Fruit fly (Drosophila melanogaster) whole organism, embryonic: ENCODE data around the gene Idua.

Experiments
- Atf6 ChIP-seq: fragments of 200-800 bp; sonication (Bioruptor generic); IDR thresholded peaks from 2 replicates; pipeline ENCODE4 v1.3.6; 2022; ENCODE audit warnings: missing biosample characterization, missing genetic modification characterization
- CG10321 ChIP-seq: fragments of 200-800 bp; sonication (Bioruptor generic); IDR thresholded peaks from 2 replicates; pipeline ENCODE4 v1.3.6; 2022; ENCODE audit warnings: missing biosample characterization, missing genetic modification characterization
- CG11560 ChIP-seq: fragments of 200-800 bp; sonication (Bioruptor generic); IDR thresholded peaks from 3 replicates; pipeline ENCODE4 v1.3.6; 2022; ENCODE audit warnings: missing biosample characterization, missing genetic modification characterization
- CG15514 ChIP-seq: fragments of 200-800 bp; sonication (Bioruptor generic); optimal IDR thresholded peaks from 3 replicates; lab custom pipeline; 2017; ENCODE audit warnings: missing biosample characterization, missing genetic modification characterization, mild to moderate bottlenecking, moderate library complexity, missing genetic modification reagents
- CG17359 ChIP-seq: fragments of 200-800 bp; sonication (Bioruptor generic); optimal IDR thresholded peaks from 3 replicates; lab custom pipeline; 2018; ENCODE audit warnings: missing biosample characterization, mild to moderate bottlenecking, missing genetic modification characterization, moderate library complexity
- CG17385 ChIP-seq: fragments of 200-800 bp; sonication (Bioruptor generic); optimal IDR thresholded peaks from 3 replicates; lab custom pipeline; 2018; ENCODE audit warnings: missing biosample characterization, mild to moderate bottlenecking, missing genetic modification characterization
- CG18011 ChIP-seq: fragments of 200-800 bp; sonication (Bioruptor generic); optimal IDR thresholded peaks from 2 replicates; lab custom pipeline; 2017; ENCODE audit warnings: missing biosample characterization, missing genetic modification characterization, mild to moderate bottlenecking, moderate library complexity, missing genotype
- CG2120 ChIP-seq: fragments of 200-800 bp; sonication (Bioruptor generic); optimal IDR thresholded peaks from 3 replicates; lab custom pipeline; 2016; ENCODE audit warnings: missing biosample characterization, missing genetic modification characterization
- CG33213 ChIP-seq: fragments of 200-800 bp; sonication (Bioruptor generic); optimal IDR thresholded peaks from 3 replicates; lab custom pipeline; 2016; ENCODE audit warnings: missing biosample characterization, missing genetic modification characterization
- CG4707 ChIP-seq: fragments of 200-800 bp; sonication (Bioruptor generic); optimal IDR thresholded peaks from 2 replicates; lab custom pipeline; 2018; ENCODE audit warnings: missing biosample characterization, mild to moderate bottlenecking, missing genetic modification characterization, moderate library complexity
- CG6854 ChIP-seq: fragments of 200-800 bp; sonication (Bioruptor generic); optimal IDR thresholded peaks from 3 replicates; lab custom pipeline; 2017; ENCODE audit warnings: missing biosample characterization, mild to moderate bottlenecking, missing genetic modification characterization
- CG7987 ChIP-seq: fragments of 200-800 bp; sonication (Bioruptor generic); optimal IDR thresholded peaks from 2 replicates; lab custom pipeline; 2018; ENCODE audit warnings: missing biosample characterization, mild to moderate bottlenecking, missing genetic modification characterization, moderate library complexity
- CG8281 ChIP-seq: fragments of 200-800 bp; sonication (Bioruptor generic); optimal IDR thresholded peaks from 2 replicates; lab custom pipeline; 2018; ENCODE audit warnings: missing biosample characterization, mild to moderate bottlenecking, missing genetic modification characterization, moderate library complexity
- CG8765 ChIP-seq: fragments of 200-800 bp; sonication (Bioruptor generic); IDR thresholded peaks from 2 replicates; pipeline ENCODE4 v1.3.6; 2022; ENCODE audit warnings: missing biosample characterization, missing genetic modification characterization
- CG8944 ChIP-seq: fragments of 200-800 bp; sonication (Bioruptor generic); optimal IDR thresholded peaks from 3 replicates; lab custom pipeline; 2016; ENCODE audit warnings: missing biosample characterization, missing genetic modification characterization
- CG9215 ChIP-seq: fragments of 200-800 bp; sonication (Bioruptor generic); IDR thresholded peaks from 2 replicates; pipeline ENCODE4 v1.3.6; 2022; ENCODE audit warnings: missing biosample characterization, missing genetic modification characterization
- CTCF ChIP-seq: fragments of 200-800 bp; sonication (Bioruptor generic); optimal IDR thresholded peaks from 2 replicates; lab custom pipeline; 2017; ENCODE audit warnings: missing biosample characterization, mild to moderate bottlenecking, missing genetic modification characterization, moderate library complexity
- CoRest ChIP-seq: fragments of 200-800 bp; sonication (Bioruptor generic); optimal IDR thresholded peaks from 3 replicates; lab custom pipeline; 2018; ENCODE audit warnings: missing biosample characterization, mild to moderate bottlenecking, missing genetic modification characterization, moderate library complexity
- D19A ChIP-seq: fragments of 200-800 bp; optimal IDR thresholded peaks from 3 replicates; lab custom pipeline; 2019; ENCODE audit warnings: missing biosample characterization, mild to moderate bottlenecking, missing genetic modification characterization, moderate library complexity
- D19B ChIP-seq: fragments of 200-800 bp; sonication (Bioruptor generic); optimal IDR thresholded peaks from 2 replicates; lab custom pipeline; 2017; ENCODE audit warnings: missing biosample characterization, mild to moderate bottlenecking, missing genetic modification characterization
- Drgx ChIP-seq: fragments of 200-800 bp; sonication (Bioruptor generic); IDR thresholded peaks from 2 replicates; pipeline ENCODE4 v1.3.6; 2022; ENCODE audit warnings: missing biosample characterization, missing genetic modification characterization
- E2f2 ChIP-seq: fragments of 200-800 bp; sonication (Bioruptor generic); IDR thresholded peaks from 2 replicates; pipeline ENCODE4 v1.3.6; 2022; ENCODE audit warnings: missing biosample characterization, missing genetic modification characterization
- Elba2 ChIP-seq: fragments of 200-800 bp; sonication (Bioruptor generic); optimal IDR thresholded peaks from 3 replicates; lab custom pipeline; 2016; ENCODE audit warnings: missing biosample characterization, missing genetic modification characterization
- Hsf ChIP-seq: fragments of 200-800 bp; sonication (Bioruptor generic); optimal IDR thresholded peaks from 3 replicates; lab custom pipeline; 2016; ENCODE audit warnings: missing biosample characterization, missing genetic modification characterization
- Meics ChIP-seq: fragments of 200-800 bp; sonication (Bioruptor generic); optimal IDR thresholded peaks from 2 replicates; lab custom pipeline; 2017; ENCODE audit warnings: missing biosample characterization, mild to moderate bottlenecking, missing genetic modification characterization
- Oaz ChIP-seq: fragments of 200-800 bp; sonication (Bioruptor generic); IDR thresholded peaks from 2 replicates; pipeline ENCODE4 v1.3.6; 2022; ENCODE audit warnings: missing biosample characterization, missing genetic modification characterization
- Sox100B ChIP-seq: fragments of 200-800 bp; sonication (Bioruptor generic); optimal IDR thresholded peaks from 3 replicates; lab custom pipeline; 2018; ENCODE audit warnings: missing biosample characterization, mild to moderate bottlenecking, missing genetic modification characterization
- Tbp ChIP-seq: fragments of >200 bp; optimal IDR thresholded peaks from 2 replicates; lab custom pipeline; 2018; ENCODE audit warnings: missing biosample characterization, missing genetic modification characterization
- al ChIP-seq: fragments of 200-800 bp; sonication (Bioruptor generic); IDR thresholded peaks from 2 replicates; pipeline ENCODE4 v1.3.6; 2022; ENCODE audit warnings: missing biosample characterization, missing genetic modification characterization
- ase ChIP-seq: fragments of 200-800 bp; sonication (Bioruptor generic); IDR thresholded peaks from 3 replicates; pipeline ENCODE4 v1.3.6; 2022; ENCODE audit warnings: missing biosample characterization, missing genetic modification characterization
- ash1 ChIP-seq: fragments of 200-800 bp; sonication (Bioruptor generic); optimal IDR thresholded peaks from 2 replicates; lab custom pipeline; 2018; ENCODE audit warnings: missing biosample characterization, mild to moderate bottlenecking, missing genetic modification characterization
- caup ChIP-seq: fragments of 200-800 bp; sonication (Bioruptor generic); optimal IDR thresholded peaks from 3 replicates; lab custom pipeline; 2017; ENCODE audit warnings: missing biosample characterization, mild to moderate bottlenecking, missing genetic modification characterization, moderate library complexity; ENCODE audit not compliant: severe bottlenecking
- chm ChIP-seq: fragments of 200-800 bp; sonication (Bioruptor generic); IDR thresholded peaks from 2 replicates; pipeline ENCODE4 v1.3.6; 2022; ENCODE audit warnings: missing biosample characterization, missing genetic modification characterization
- cwo ChIP-seq: fragments of 200-800 bp; sonication (Bioruptor generic); optimal IDR thresholded peaks from 3 replicates; lab custom pipeline; 2017; ENCODE audit warnings: missing biosample characterization, missing genetic modification characterization, mild to moderate bottlenecking, moderate library complexity, missing genetic modification reagents
- dan ChIP-seq: fragments of 200-800 bp; sonication (Bioruptor generic); IDR thresholded peaks from 2 replicates; pipeline ENCODE4 v1.3.6; 2022; ENCODE audit warnings: missing biosample characterization, missing genetic modification characterization
- dysf ChIP-seq: fragments of 200-800 bp; sonication (Bioruptor generic); IDR thresholded peaks from 3 replicates; pipeline ENCODE4 v1.3.6; 2022; ENCODE audit warnings: missing biosample characterization, missing genetic modification characterization
- fru ChIP-seq: fragments of >200 bp; optimal IDR thresholded peaks from 2 replicates; lab custom pipeline; 2017
- gfzf ChIP-seq: fragments of 200-800 bp; sonication (Bioruptor generic); optimal IDR thresholded peaks from 2 replicates; lab custom pipeline; 2016; ENCODE audit warnings: missing biosample characterization, mild to moderate bottlenecking, missing genetic modification characterization, moderate library complexity
- hkb ChIP-seq, 2 experiments: fragments of 200-800 bp in 1 of 2; fragments of >200 bp in 1 of 2; sonication (Bioruptor generic) in 1 of 2; IDR thresholded peaks in 1 of 2; optimal IDR thresholded peaks in 1 of 2; 2 replicates each; pipeline versions ENCODE4 v1.3.6 to Lab custom; 2017 to 2022; ENCODE audit warnings: missing biosample characterization in 1 of 2, missing genetic modification characterization in 1 of 2
- klu ChIP-seq: fragments of 200-800 bp; sonication (Bioruptor generic); IDR thresholded peaks from 2 replicates; pipeline ENCODE4 v1.3.6; 2022; ENCODE audit warnings: missing biosample characterization, missing genetic modification characterization
- lmd ChIP-seq: fragments of 200-800 bp; sonication (Bioruptor generic); IDR thresholded peaks from 2 replicates; pipeline ENCODE4 v1.3.6; 2022; ENCODE audit warnings: missing biosample characterization, missing genetic modification characterization
- mld ChIP-seq: fragments of 200-800 bp; sonication (Bioruptor generic); IDR thresholded peaks from 3 replicates; pipeline ENCODE4 v1.3.6; 2022; ENCODE audit warnings: missing biosample characterization, missing genetic modification characterization; ENCODE audit not compliant: partially characterized antibody
- nom ChIP-seq: fragments of 200-800 bp; sonication (Bioruptor generic); optimal IDR thresholded peaks from 2 replicates; lab custom pipeline; 2017; ENCODE audit warnings: missing biosample characterization, missing genetic modification characterization, mild to moderate bottlenecking, moderate library complexity, missing genetic modification reagents
- run ChIP-seq: fragments of 200-800 bp; sonication (Bioruptor generic); optimal IDR thresholded peaks from 3 replicates; lab custom pipeline; 2018; ENCODE audit warnings: missing biosample characterization, mild to moderate bottlenecking, missing genetic modification characterization
- sens-2 ChIP-seq: fragments of 200-800 bp; sonication (Bioruptor generic); IDR thresholded peaks from 2 replicates; pipeline ENCODE4 v1.3.6; 2022; ENCODE audit warnings: missing biosample characterization, missing genetic modification characterization
- sim ChIP-seq: fragments of 200-800 bp; sonication (Bioruptor generic); IDR thresholded peaks from 2 replicates; pipeline ENCODE4 v1.3.6; 2022; ENCODE audit warnings: missing biosample characterization, missing genetic modification characterization
- sima ChIP-seq: fragments of 200-800 bp; sonication (Bioruptor generic); optimal IDR thresholded peaks from 2 replicates; lab custom pipeline; 2016; ENCODE audit warnings: missing biosample characterization, missing genetic modification characterization
- tap ChIP-seq: fragments of 200-800 bp; optimal IDR thresholded peaks from 3 replicates; lab custom pipeline; 2019; ENCODE audit warnings: missing biosample characterization, mild to moderate bottlenecking, missing genetic modification characterization, moderate library complexity
- twi ChIP-seq: fragments of 200-800 bp; optimal IDR thresholded peaks from 2 replicates; lab custom pipeline; 2019; ENCODE audit warnings: missing biosample characterization, mild to moderate bottlenecking, missing genetic modification characterization, moderate library complexity
- tx ChIP-seq: fragments of 200-800 bp; sonication (Bioruptor generic); optimal IDR thresholded peaks from 2 replicates; lab custom pipeline; 2016; ENCODE audit warnings: missing biosample characterization, missing genetic modification characterization
- zfh2 ChIP-seq: fragments of 200-800 bp; sonication (Bioruptor generic); optimal IDR thresholded peaks from 2 replicates; lab custom pipeline; 2016; ENCODE audit warnings: missing biosample characterization, missing genetic modification characterization

The Idua gene

DNA sequence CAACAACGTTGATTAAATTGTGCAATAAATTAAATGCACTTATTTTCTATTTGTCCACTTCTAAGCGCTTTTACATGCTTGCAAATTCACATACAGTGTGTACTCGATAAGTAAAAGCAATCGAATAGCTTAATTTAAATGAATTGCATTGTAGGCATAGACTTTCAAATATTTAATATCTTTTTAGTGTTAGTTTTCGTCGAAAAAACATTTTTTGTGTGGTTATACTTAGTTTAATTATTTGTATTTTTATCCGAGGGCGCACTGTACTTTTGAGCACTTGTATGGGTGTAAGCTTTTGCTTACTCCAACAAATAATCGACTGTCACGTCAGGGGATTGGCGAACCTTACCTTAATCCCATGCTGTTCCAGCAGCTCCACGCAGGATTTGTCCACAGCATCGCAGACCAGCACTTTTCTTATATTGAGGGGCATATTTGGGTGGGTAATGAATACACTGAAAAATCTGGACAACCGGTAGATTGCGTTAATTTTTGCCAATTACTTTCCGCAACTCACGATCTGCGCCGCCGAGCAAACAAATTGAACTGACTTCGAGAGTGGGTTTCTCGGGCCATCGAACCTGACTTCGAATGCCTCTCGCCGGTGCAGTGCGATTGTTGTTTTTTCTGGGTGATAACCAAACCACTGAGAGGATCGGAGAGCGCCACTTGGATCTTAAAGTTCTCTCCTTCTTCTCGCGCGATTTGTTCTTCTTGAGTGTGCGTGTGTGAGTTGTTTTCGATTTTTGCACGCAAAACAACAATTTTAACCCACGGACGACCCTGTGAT is 42.5 kb upstream of the Idua start, which contains the start of gene CG6287 (continued):
- TF ChIP-seq CG8765 (GFP tag; lab: Robert Waterston, UW) (no peak), E2f2 (GFP tag; lab: Robert Waterston, UW) (no peak), Tbp (GFP tag; lab: Kevin White, UChicago) (no peak), cwo (GFP tag; lab: Kevin White, UChicago) (no peak), sima (GFP tag; lab: Kevin White, UChicago) (no peak), klu (GFP tag; lab: Robert Waterston, UW) (no peak), CTCF (GFP tag; lab: Kevin White, UChicago) (no peak), tx (GFP tag; lab: Kevin White, UChicago) (no peak), fru (lab: Kevin White, UChicago) (no peak), CoRest (tag; lab: Kevin White, UChicago) (no peak), al (no peak), CG15514 (GFP tag; lab: Kevin White, UChicago) (no peak), Drgx (peak; percentile 97), Atf6 (GFP tag; lab: Robert Waterston, UW) (no peak), sens-2 (no peak), chm (GFP tag; lab: Robert Waterston, UW) (no peak), Hsf (GFP tag; lab: Kevin White, UChicago) (no peak), tap (no peak), CG6854 (no peak), CG17359 (tag; lab: Kevin White, UChicago) (no peak), run (tag; lab: Kevin White, UChicago) (no peak), mld (no peak), CG11560 (tag; lab: Robert Waterston, UW) (no peak), nom (GFP tag; lab: Kevin White, UChicago) (no peak), hkb (optimal IDR thresholded peaks at IDR 0.05; lab: Kevin White, UChicago) (no peak), hkb (GFP tag; IDR thresholded peaks at IDR 0.05; lab: Robert Waterston, UW) (no peak), CG9215 (GFP tag; lab: Robert Waterston, UW) (no peak), ase (GFP tag; lab: Robert Waterston, UW) (0 out of 3 replicates have a peak, but pooled peaks have one; percentile 26), dysf (GFP tag; lab: Robert Waterston, UW) (no peak), CG10321 (GFP tag; lab: Robert Waterston, UW) (0 out of 2 replicates have a peak, but pooled peaks have one; percentile 12), twi (tag; lab: Kevin White, UChicago) (no peak), caup (GFP tag; lab: Kevin White, UChicago) (no peak), CG7987 (GFP tag; lab: Kevin White, UChicago) (no peak), Oaz (no peak), CG17385 (GFP tag; lab: Kevin White, UChicago) (no peak), gfzf (no peak), zfh2 (GFP tag; lab: Kevin White, UChicago) (no peak), Sox100B (GFP tag; lab: Kevin White, UChicago) (no peak), dan (no peak), CG8944 (no peak), D19B (GFP tag; lab: Kevin White, UChicago) (peak; percentile 2), D19A (no peak), Elba2 (GFP tag; lab: Kevin White, UChicago) (no peak), CG18011 (no peak), Meics (GFP tag; lab: Kevin White, UChicago) (peak; percentile 34), sim (GFP tag; lab: Robert Waterston, UW) (no peak), CG2120 (GFP tag; lab: Kevin White, UChicago) (peak; percentile 59), CG8281 (tag; lab: Kevin White, UChicago) (no peak), ash1 (GFP tag; lab: Kevin White, UChicago) (no peak), CG33213 (GFP tag; lab: Kevin White, UChicago) (no peak), lmd (GFP tag; lab: Robert Waterston, UW) (no peak), CG4707 (GFP tag; lab: Kevin White, UChicago) (no peak)
